Worm (Caenorhabditis elegans) whole organism, young adult: Measurements from ENCODE around the gene gcy-32.

ENCODE experiments used
- ama-1 ChIP-seq, 3 experiments: fragments of 150-350 bp in 1 of 3; sonication (generic microtip) in 2 of 3; optimal IDR thresholded peaks; 2 replicates each; lab custom pipeline; 2014 to 2018; ENCODE audit warnings: missing biosample characterization in 2 of 3, missing genetic modification characterization in 2 of 3, missing genetic modification reagents in 2 of 3
- rec-8 ChIP-seq, 2 experiments: sonication (generic microtip); optimal IDR thresholded peaks; 2 replicates each; lab custom pipeline; 2016; ENCODE audit warnings: mild to moderate bottlenecking in 2 of 2, missing genetic modification characterization in 2 of 2, missing genetic modification reagents in 2 of 2, missing genotype in 2 of 2, missing biosample characterization in 1 of 2, missing compliant biosample characterization in 1 of 2, moderate library complexity in 1 of 2

DNA sequence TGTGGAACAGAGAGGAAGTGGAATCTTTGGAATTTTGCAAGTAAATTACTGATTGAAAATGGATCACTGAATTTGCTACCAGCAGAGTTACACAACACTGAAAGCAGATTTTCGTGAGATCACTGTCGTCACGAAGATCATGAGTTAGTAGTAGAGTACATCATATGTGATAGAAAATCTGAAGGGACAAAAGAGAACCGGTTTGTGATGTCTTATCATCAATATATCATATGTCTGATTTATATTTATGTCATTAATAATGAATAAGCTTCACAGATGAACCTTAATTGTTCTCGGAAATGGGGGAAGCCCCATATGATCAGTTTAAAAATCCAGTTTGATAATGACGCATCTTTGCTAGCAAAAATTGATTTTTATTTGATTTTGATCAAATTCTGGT, 20.8 kb upstream of the gcy-32 start:
- TF ChIP-seq rec-8 (tag; optimal IDR thresholded peaks at IDR 0.05; lab: Kevin White, UChicago) (no peak), ama-1 (optimal IDR thresholded peaks at IDR 0.05; lab: Kevin White, UChicago) (no peak), ama-1 (GFP tag; optimal IDR thresholded peaks at IDR 0.05; lab: Kevin White, UChicago) (no peak)
